Fruit fly (Drosophila melanogaster) whole organism: ENCODE results near the gene TFAM.

Experiments
- CG8478 ChIP-seq: fragments of >200 bp; optimal IDR thresholded peaks from 2 replicates; lab custom pipeline; 2018; ENCODE audit warnings: inconsistent platforms
- Dll ChIP-seq: fragments of >200 bp; optimal IDR thresholded peaks from 2 replicates; lab custom pipeline; 2017
- EcR ChIP-seq, 2 experiments: fragments of >200 bp; optimal IDR thresholded peaks; 2 replicates each; lab custom pipeline; 2017; ENCODE audit warnings: missing biosample characterization in 2 of 2, missing genetic modification characterization in 2 of 2, missing genetic modification reagents in 2 of 2
- pan ChIP-seq: fragments of >200 bp; optimal IDR thresholded peaks from 2 replicates; lab custom pipeline; 2017
- psq ChIP-seq: fragments of >200 bp; optimal IDR thresholded peaks from 2 replicates; lab custom pipeline; 2017
- usp ChIP-seq: fragments of >200 bp; optimal IDR thresholded peaks from 2 replicates; lab custom pipeline; 2017; ENCODE audit warnings: missing biosample characterization, missing genetic modification characterization, mixed read lengths

dm6 chr3R:20543719-20544118 lies 33.1 kb downstream of the TFAM start:
- TF ChIP-seq usp, result no peak
- no peak for TF ChIP-seq pan (lab: Kevin White, UChicago)
- no peak for TF ChIP-seq Dll (lab: Kevin White, UChicago)
- no peak for TF ChIP-seq psq (lab: Kevin White, UChicago)
- no peak for TF ChIP-seq EcR (GFP tag; optimal IDR thresholded peaks at IDR 0.05; lab: Kevin White, UChicago)
- no peak for TF ChIP-seq CG8478 (lab: Kevin White, UChicago)
